Worm (Caenorhabditis elegans): ENCODE data around the gene R11G1.11.

Gene R11G1.11

ce11 chrX:3689802-3690201, 35.1 kb downstream of the R11G1.11 start:
- TF ChIP-seq him-1 (tag; optimal IDR thresholded peaks at IDR 0.05) (no peak), dao-5 (tag; optimal IDR thresholded peaks at IDR 0.05) (no peak), W03F9.2 (tag; optimal IDR thresholded peaks at IDR 0.05) (no peak)

- TF ChIP-seq him-1 (tag; optimal IDR thresholded peaks at IDR 0.05) (no peak), W03F9.2 (tag; optimal IDR thresholded peaks at IDR 0.05) (no peak), dao-5 (tag; optimal IDR thresholded peaks at IDR 0.05) (no peak)
Observed at ce11 chrX:3693138-3693537, 38.4 kb downstream of the R11G1.11 start, which contains the start of gene C02F12.8. Gene C02F12.8 (minus strand): TSS chrX:3693238.

DNA sequence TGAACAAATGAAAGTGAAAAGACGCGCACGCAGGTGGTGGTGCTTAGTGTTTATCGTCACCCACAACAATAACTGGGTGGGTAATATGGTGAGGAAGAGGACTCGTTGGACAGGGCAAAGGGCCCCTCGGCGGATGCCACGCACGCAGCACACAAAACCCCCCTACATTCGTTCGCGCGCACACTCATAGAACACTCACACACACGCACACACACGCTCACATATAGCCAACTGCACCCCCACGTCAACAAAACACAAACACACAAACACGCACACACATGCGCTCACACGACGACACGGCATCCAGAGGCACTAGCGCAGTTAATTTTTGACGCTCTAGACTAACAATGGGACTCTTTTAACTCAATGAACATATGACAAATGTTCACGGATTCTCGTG, 39.4 kb downstream of the R11G1.11 start:
- TF ChIP-seq him-1 (tag; optimal IDR thresholded peaks at IDR 0.05): peak; percentile 60
- TF ChIP-seq W03F9.2 (tag; optimal IDR thresholded peaks at IDR 0.05): no peak
- TF ChIP-seq dao-5 (tag; optimal IDR thresholded peaks at IDR 0.05): no peak

ce11 chrX:3695826-3696225, 41.1 kb downstream of the R11G1.11 start:
- TF ChIP-seq dao-5 (tag; optimal IDR thresholded peaks at IDR 0.05) (no peak), W03F9.2 (tag; optimal IDR thresholded peaks at IDR 0.05) (no peak), him-1 (tag; optimal IDR thresholded peaks at IDR 0.05) (no peak)

DNA sequence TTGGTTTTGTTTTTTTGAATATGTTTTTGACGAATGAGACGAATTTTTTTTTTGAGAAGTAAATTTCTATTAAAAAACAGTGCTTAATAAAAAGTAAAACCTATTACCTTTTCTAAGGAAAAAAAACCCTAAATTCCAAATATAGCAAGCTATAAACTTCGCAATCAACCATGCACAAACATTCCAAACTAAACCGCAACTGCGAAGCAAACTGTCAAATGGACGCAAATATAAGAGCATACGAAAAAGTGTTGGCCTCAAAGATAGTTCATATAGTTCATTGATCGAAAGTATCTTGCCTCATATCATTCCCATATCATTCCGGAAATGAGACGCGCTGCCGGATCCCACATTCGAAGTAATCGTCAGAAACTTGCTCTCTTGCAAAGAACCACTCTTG, 41.9 kb downstream of the R11G1.11 start, which contains the start of gene C01C4.3:
TSS of gene C01C4.3 (plus strand) at position 301 of the 400 bp plus-strand sequence.
- TF ChIP-seq dao-5 (tag; optimal IDR thresholded peaks at IDR 0.05) (no peak), W03F9.2 (tag; optimal IDR thresholded peaks at IDR 0.05) (no peak), him-1 (tag; optimal IDR thresholded peaks at IDR 0.05) (no peak)

DNA sequence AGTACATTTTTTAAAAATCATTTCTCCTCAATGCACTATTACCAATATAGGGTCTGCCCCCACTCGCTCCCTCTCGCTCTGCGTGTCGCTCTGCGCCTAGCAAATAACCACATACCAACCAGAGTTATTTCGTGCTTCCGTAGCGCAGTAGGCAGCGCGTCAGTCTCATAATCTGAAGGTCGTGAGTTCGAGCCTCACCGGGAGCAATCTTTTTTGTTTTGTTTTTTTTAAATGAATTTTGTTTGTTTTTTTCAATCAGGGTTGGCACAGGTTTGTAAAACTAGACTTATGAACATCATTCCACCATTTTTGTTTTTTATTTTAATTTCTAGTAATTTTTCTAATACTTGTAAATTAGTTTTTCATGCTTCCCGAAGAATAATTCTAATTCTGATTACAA, 42.9 kb downstream of the R11G1.11 start:
- peak; percentile 63 for TF ChIP-seq dao-5 (tag; optimal IDR thresholded peaks at IDR 0.05)
- no peak for TF ChIP-seq W03F9.2 (tag; optimal IDR thresholded peaks at IDR 0.05)
- peak; percentile 92 for TF ChIP-seq him-1 (tag; optimal IDR thresholded peaks at IDR 0.05)

DNA sequence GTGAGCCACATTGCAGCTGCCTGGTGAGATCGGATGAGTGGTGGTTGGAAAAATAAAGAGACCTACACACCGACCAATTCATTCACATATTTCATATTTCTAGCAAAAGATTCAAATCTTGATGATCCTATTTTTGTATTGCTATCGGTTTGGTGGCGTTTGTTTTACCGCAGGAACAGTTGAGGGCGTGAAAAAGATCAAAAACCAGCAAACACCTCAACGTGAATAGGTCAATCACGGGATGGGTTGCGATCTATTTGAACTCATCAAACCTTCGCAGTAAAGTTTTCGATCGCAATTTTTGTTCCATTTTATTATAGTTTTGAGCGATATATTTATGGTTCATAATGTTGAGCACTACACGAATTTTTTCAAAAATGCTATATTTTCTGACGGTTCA, 47.1 kb downstream of the R11G1.11 start:
- no peak for TF ChIP-seq dao-5 (tag; optimal IDR thresholded peaks at IDR 0.05)

Measured in whole organism, L4/young adult.